Worm (Caenorhabditis elegans) whole organism, L3 larva: ENCODE data around the gene C01G12.3.

Experiments used
- ZK546.5 ChIP-seq: sonication (generic microtip); optimal IDR thresholded peaks from 2 replicates; lab custom pipeline; 2017; ENCODE audit warnings: missing biosample characterization, missing genetic modification characterization
- ama-1 ChIP-seq: fragments of 150-350 bp; optimal IDR thresholded peaks from 2 replicates; lab custom pipeline; 2018
- ceh-28 ChIP-seq: fragments of 150-350 bp; optimal IDR thresholded peaks from 2 replicates; lab custom pipeline; 2014; ENCODE audit warnings: missing biosample characterization, missing genetic modification reagents, missing genetic modification characterization
- egl-27 ChIP-seq: sonication (generic microtip); optimal IDR thresholded peaks from 4 replicates; lab custom pipeline; 2017; ENCODE audit warnings: missing biosample characterization, missing genetic modification reagents, missing genetic modification characterization
- elt-2 ChIP-seq: sonication (generic microtip); optimal IDR thresholded peaks from 2 replicates; lab custom pipeline; 2016; ENCODE audit warnings: missing genetic modification reagents, mild to moderate bottlenecking, missing genetic modification characterization, missing compliant biosample characterization
- elt-3 ChIP-seq, 3 experiments: fragments of 150-350 bp in 1 of 3; sonication (generic microtip) in 2 of 3; optimal IDR thresholded peaks; 2 replicates in 2 of 3; 4 replicates in 1 of 3; lab custom pipeline; 2014 to 2017; ENCODE audit warnings: missing biosample characterization in 3 of 3, missing genetic modification characterization in 3 of 3
- fkh-10 ChIP-seq: sonication (generic microtip); optimal IDR thresholded peaks from 2 replicates; lab custom pipeline; 2017; ENCODE audit warnings: missing biosample characterization, missing genetic modification reagents, missing genetic modification characterization
- fkh-2 ChIP-seq: fragments of 150-350 bp; optimal IDR thresholded peaks from 2 replicates; lab custom pipeline; 2014; ENCODE audit warnings: missing biosample characterization, missing genetic modification reagents, missing genetic modification characterization
- jun-1 ChIP-seq: fragments of 150-350 bp; optimal IDR thresholded peaks from 2 replicates; lab custom pipeline; 2014; ENCODE audit warnings: missing biosample characterization, missing genetic modification reagents, missing genetic modification characterization
- lin-15B ChIP-seq: fragments of 150-350 bp; optimal IDR thresholded peaks from 2 replicates; lab custom pipeline; 2014; ENCODE audit warnings: missing biosample characterization, missing genetic modification characterization
- lin-39 ChIP-seq: fragments of 150-350 bp; optimal IDR thresholded peaks from 2 replicates; lab custom pipeline; 2018; ENCODE audit warnings: missing biosample characterization, missing genetic modification reagents, missing genetic modification characterization
- lsy-12 ChIP-seq: sonication (generic microtip); optimal IDR thresholded peaks from 2 replicates; lab custom pipeline; 2016; ENCODE audit warnings: mild to moderate bottlenecking, missing genetic modification characterization, missing compliant biosample characterization
- mdl-1 ChIP-seq: fragments of 150-350 bp; optimal IDR thresholded peaks from 2 replicates; lab custom pipeline; 2014; ENCODE audit warnings: missing biosample characterization, missing genetic modification characterization
- mml-1 ChIP-seq: fragments of 150-350 bp; sonication (generic microtip); optimal IDR thresholded peaks from 3 replicates; lab custom pipeline; 2014; ENCODE audit warnings: missing biosample characterization, missing genetic modification characterization
- nfya-1 ChIP-seq: sonication (generic microtip); optimal IDR thresholded peaks from 2 replicates; lab custom pipeline; 2017; ENCODE audit warnings: missing genetic modification characterization, mild to moderate bottlenecking, missing compliant biosample characterization, antibody characterized with exemption, moderate library complexity; ENCODE audit not compliant: insufficient read depth
- nhr-11 ChIP-seq: fragments of 150-350 bp; optimal IDR thresholded peaks from 2 replicates; lab custom pipeline; 2014; ENCODE audit warnings: missing biosample characterization, missing genetic modification characterization
- nhr-12 ChIP-seq: fragments of 150-350 bp; optimal IDR thresholded peaks from 2 replicates; lab custom pipeline; 2014; ENCODE audit warnings: missing biosample characterization, missing genetic modification characterization
- nhr-23 ChIP-seq: fragments of 150-350 bp; optimal IDR thresholded peaks from 2 replicates; lab custom pipeline; 2014; ENCODE audit warnings: missing biosample characterization, missing genetic modification reagents, missing genetic modification characterization
- nhr-237 ChIP-seq: fragments of 150-350 bp; optimal IDR thresholded peaks from 2 replicates; lab custom pipeline; 2014; ENCODE audit warnings: missing biosample characterization, missing genetic modification characterization
- nhr-43 ChIP-seq: sonication (generic microtip); optimal IDR thresholded peaks from 2 replicates; lab custom pipeline; 2016; ENCODE audit warnings: mild to moderate bottlenecking, missing genetic modification characterization, missing compliant biosample characterization; ENCODE audit not compliant: poor library complexity, severe bottlenecking
- nhr-77 ChIP-seq: fragments of 150-350 bp; optimal IDR thresholded peaks from 2 replicates; lab custom pipeline; 2014; ENCODE audit warnings: missing biosample characterization, missing genetic modification characterization
- pha-4 ChIP-seq: fragments of 150-350 bp; optimal IDR thresholded peaks from 2 replicates; lab custom pipeline; 2014; ENCODE audit warnings: missing biosample characterization, missing genetic modification reagents, missing genetic modification characterization
- pqm-1 ChIP-seq: fragments of 150-350 bp; optimal IDR thresholded peaks from 2 replicates; lab custom pipeline; 2017; ENCODE audit warnings: missing biosample characterization, missing genetic modification characterization, inconsistent platforms
- sea-2 ChIP-seq: fragments of 150-350 bp; sonication (generic microtip); optimal IDR thresholded peaks from 4 replicates; lab custom pipeline; 2014; ENCODE audit warnings: missing biosample characterization, missing genetic modification reagents, missing genetic modification characterization
- skn-1 ChIP-seq: fragments of 150-350 bp; optimal IDR thresholded peaks from 2 replicates; lab custom pipeline; 2014; ENCODE audit warnings: missing biosample characterization, missing genetic modification characterization
- tbx-2 ChIP-seq: sonication (generic microtip); optimal IDR thresholded peaks from 2 replicates; lab custom pipeline; 2016; ENCODE audit warnings: mild to moderate bottlenecking, missing genetic modification characterization, missing compliant biosample characterization
- unc-39 ChIP-seq: sonication (generic microtip); optimal IDR thresholded peaks from 4 replicates; lab custom pipeline; 2017; ENCODE audit warnings: missing biosample characterization, missing genetic modification characterization
- zag-1 ChIP-seq: fragments of 150-350 bp; optimal IDR thresholded peaks from 2 replicates; lab custom pipeline; 2014; ENCODE audit warnings: missing biosample characterization, missing genetic modification characterization

C01G12.3 gene

ce11 chrII:14599933-14600630, 18.0 kb upstream of the C01G12.3 start (continued):
- TF ChIP-seq unc-39 (tag; lab: Kevin White, UChicago) (no peak), mml-1 (tag; lab: Kevin White, UChicago) (peak; percentile 9), fkh-10 (GFP tag; lab: Kevin White, UChicago) (no peak), skn-1 (tag; lab: Kevin White, UChicago) (no peak), mdl-1 (tag; lab: Kevin White, UChicago) (no peak), nfya-1 (tag; lab: Kevin White, UChicago) (peak; percentile 35), pha-4 (tag; lab: Kevin White, UChicago) (peak; percentile 47), lin-39 (tag; lab: Kevin White, UChicago) (no peak), ama-1 (peak; percentile 78)

- peak; percentile 58 for TF ChIP-seq pha-4 (tag; lab: Kevin White, UChicago)
- no peak for TF ChIP-seq unc-39 (tag; lab: Kevin White, UChicago)
- peak; percentile 75 for TF ChIP-seq ama-1
- peak; percentile 35 for TF ChIP-seq pqm-1 (tag; lab: Kevin White, UChicago)
Measured at ce11 chrII:14599284-14599862, 17.3 kb upstream of the C01G12.3 start.

ce11 chrII:14598367-14598766, 16.3 kb upstream of the C01G12.3 start:
- TF ChIP-seq nhr-237 (tag; lab: Kevin White, UChicago) (no peak), pqm-1 (tag; lab: Kevin White, UChicago) (peak; percentile 95), ZK546.5 (tag; lab: Kevin White, UChicago) (no peak), fkh-2 (tag; lab: Kevin White, UChicago) (peak; percentile 74), mml-1 (tag; lab: Kevin White, UChicago) (peak; percentile 30), skn-1 (tag; lab: Kevin White, UChicago) (peak; percentile 50), lsy-12 (tag; lab: Kevin White, UChicago) (no peak), elt-2 (tag; lab: Kevin White, UChicago) (peak; percentile 85), fkh-10 (GFP tag; lab: Kevin White, UChicago) (no peak), nfya-1 (tag; lab: Kevin White, UChicago) (peak; percentile 81), zag-1 (tag; lab: Kevin White, UChicago) (no peak), nhr-43 (tag; lab: Kevin White, UChicago) (peak; percentile 23), elt-3 (tag; optimal IDR thresholded peaks at IDR 0.05; lab: Kevin White, UChicago) (no peak), nhr-77 (tag; lab: Kevin White, UChicago) (peak; percentile 9), nhr-11 (tag; lab: Kevin White, UChicago) (peak; percentile 78), jun-1 (tag; lab: Kevin White, UChicago) (peak; percentile 65), ceh-28 (tag; lab: Kevin White, UChicago) (no peak), nhr-23 (tag; lab: Kevin White, UChicago) (no peak), ama-1 (peak; percentile 53), lin-15B (peak; percentile 37)

ce11 chrII:14597788-14598187, 15.7 kb upstream of the C01G12.3 start:
- no peak for TF ChIP-seq lin-15B
- TF ChIP-seq elt-3 (tag; optimal IDR thresholded peaks at IDR 0.05; lab: Kevin White, UChicago), result peak in 2 of 3 experiments; percentile 90 to 94

ce11 chrII:14593281-14593680, 11.2 kb upstream of the C01G12.3 start, which contains the start of gene catp-4:
TSS of gene catp-4 (plus strand) at chrII:14593581.
- no peak for TF ChIP-seq tbx-2 (tag; lab: Kevin White, UChicago)
- TF ChIP-seq sea-2 (GFP tag; lab: Kevin White, UChicago), result no peak
- no peak for TF ChIP-seq mdl-1 (tag; lab: Kevin White, UChicago)
- TF ChIP-seq lin-15B, result no peak

ce11 chrII:14592629-14593028, 10.5 kb upstream of the C01G12.3 start:
- TF ChIP-seq nhr-12 (no peak), nhr-237 (tag; lab: Kevin White, UChicago) (no peak), nhr-11 (tag; lab: Kevin White, UChicago) (peak; percentile 86), fkh-10 (GFP tag; lab: Kevin White, UChicago) (no peak), egl-27 (no peak)
